Worm (Caenorhabditis elegans): Measurements from ENCODE around the gene shl-1.

DNA sequence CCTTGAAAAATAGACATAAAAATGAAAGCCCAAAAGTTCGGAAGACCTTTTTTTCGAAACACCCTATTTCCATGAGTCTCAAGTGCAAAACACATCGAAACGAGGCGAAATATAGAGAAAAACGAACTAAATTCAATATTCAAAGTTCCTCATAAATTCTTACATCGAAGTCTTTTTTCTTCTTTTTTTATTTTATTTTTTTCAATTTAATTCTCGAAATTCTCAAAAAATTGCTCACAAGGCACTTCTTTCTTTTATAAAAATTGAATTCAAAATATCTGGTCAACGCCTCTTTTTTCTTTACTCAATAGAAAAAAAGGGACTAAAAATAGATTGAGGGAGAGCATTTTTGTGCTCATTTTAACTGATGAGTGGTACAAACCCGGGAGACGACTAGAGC is 11.3 kb upstream of the shl-1 start:
- no peak for TF ChIP-seq med-1 (GFP tag; optimal IDR thresholded peaks at IDR 0.05; ENCODE audit: insufficient read depth)
- TF ChIP-seq cog-1 (tag; optimal IDR thresholded peaks at IDR 0.05), result no peak
- no peak for TF ChIP-seq tab-1 (GFP tag; IDR thresholded peaks at IDR 0.05)
- no peak for TF ChIP-seq ztf-23 (GFP tag; IDR thresholded peaks at IDR 0.05)
- no peak for TF ChIP-seq T22C8.4 (GFP tag; IDR thresholded peaks at IDR 0.05)
- no peak for TF ChIP-seq flt-1 (GFP tag; IDR thresholded peaks at IDR 0.05)

All from whole organism, midembryonic.